Worm (Caenorhabditis elegans): Measurements from ENCODE around the gene nmr-2.

Gene nmr-2

DNA sequence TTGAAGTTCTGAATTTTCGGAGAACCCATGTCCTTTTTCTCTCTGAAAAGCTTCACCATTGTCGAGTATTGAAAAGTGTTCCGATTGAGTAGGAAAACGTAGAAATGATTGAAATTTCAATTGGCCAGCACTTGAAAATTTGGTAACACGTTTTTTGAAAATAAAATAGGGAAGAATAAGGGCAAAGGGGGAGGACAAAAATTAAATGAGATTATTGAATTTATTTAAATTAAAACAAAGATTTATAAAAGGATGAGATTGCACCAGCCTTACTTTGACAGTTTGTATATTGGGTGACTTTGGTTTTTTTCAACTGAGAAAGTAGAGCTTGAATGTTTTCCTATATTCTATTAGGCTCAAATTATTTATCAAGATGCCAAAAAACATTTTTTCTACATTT is 2.7 kb upstream of the nmr-2 start, which contains the start of gene obr-2:
Gene obr-2 (minus strand): TSS at position 101 of the 400 bp plus-strand sequence.
- TF ChIP-seq ZK337.2 (GFP tag; IDR thresholded peaks at IDR 0.05), result no peak
- TF ChIP-seq arid-1 (GFP tag; conservative IDR thresholded peaks at IDR 0.05), result no peak
- TF ChIP-seq mxl-2 (GFP tag; conservative IDR thresholded peaks at IDR 0.05), result no peak
- no peak for TF ChIP-seq spr-3 (GFP tag; optimal IDR thresholded peaks at IDR 0.05)
- no peak for TF ChIP-seq lin-38 (GFP tag; IDR thresholded peaks at IDR 0.05)
- TF ChIP-seq hlh-30 (tag; optimal IDR thresholded peaks at IDR 0.05; ENCODE audit: insufficient read depth), result no peak
- TF ChIP-seq F49E8.2 (tag; optimal IDR thresholded peaks at IDR 0.05; ENCODE audit: borderline replicate concordance), result no peak
- TF ChIP-seq daf-8 (GFP tag; IDR thresholded peaks at IDR 0.05), result no peak

DNA sequence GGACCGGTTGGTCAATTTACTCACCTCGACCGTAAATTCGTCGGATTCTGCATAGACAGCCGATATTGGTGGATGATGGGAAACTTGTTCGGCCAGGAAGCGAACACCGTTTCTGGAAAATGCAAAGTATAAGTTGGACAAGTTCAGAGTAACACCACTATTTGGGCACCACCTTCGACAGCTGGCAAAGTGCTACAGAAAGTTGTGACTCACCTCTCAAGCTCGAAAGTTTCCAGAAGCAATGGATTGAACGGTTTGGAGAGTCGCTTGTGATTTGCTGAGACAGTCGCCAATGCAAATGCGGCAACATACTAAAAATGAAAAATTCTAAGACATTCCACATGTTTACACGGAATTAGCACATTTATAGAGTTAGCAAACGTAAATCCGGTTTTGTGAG is 1.9 kb upstream of the nmr-2 start:
- no peak for TF ChIP-seq daf-16 (GFP tag; optimal IDR thresholded peaks at IDR 0.05)
- no peak for TF ChIP-seq daf-16 (tag; optimal IDR thresholded peaks at IDR 0.05)
- TF ChIP-seq lin-39 (tag; optimal IDR thresholded peaks at IDR 0.05), result no peak
- TF ChIP-seq aha-1 (tag), result peak; percentile 90

DNA sequence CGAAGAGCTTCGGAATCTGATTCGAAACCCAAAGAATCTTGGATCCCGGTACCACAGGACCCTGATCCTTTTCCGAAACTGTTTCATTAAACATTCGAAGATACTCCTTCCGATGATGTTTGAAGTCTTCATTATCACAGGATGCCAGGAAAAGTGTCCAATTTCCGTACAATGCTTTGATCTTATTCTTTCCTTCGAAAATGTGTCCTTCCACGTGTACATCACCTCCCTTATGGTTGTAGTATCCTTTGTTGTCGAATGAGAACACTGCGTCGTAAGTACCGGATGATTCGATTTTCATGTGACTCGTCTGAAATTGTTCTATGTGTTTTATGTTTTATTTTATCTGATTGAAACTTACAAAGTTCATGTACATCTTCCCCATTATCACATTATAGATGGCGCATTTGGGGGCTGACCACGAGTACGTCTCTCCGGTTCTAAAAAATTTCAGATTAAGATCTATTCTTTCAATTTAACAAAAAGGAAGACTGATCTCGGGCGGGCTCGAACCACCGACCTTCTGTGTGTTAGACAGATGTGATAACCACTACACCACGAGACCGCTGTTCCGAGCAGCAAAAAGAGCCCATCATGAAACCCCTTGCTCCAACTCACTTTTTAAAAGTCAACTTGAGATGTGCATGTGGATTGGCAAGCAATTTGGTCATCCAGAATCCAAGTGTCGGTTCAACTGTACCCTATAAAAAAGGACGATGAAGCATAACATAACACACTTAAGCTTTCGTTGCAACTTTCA is 1.3 kb upstream of the nmr-2 start:
- TF ChIP-seq fkh-10 (GFP tag; optimal IDR thresholded peaks at IDR 0.05), result no peak
- TF ChIP-seq mdt-29 (GFP tag; IDR thresholded peaks at IDR 0.05), result no peak; the same call in 1 of the 2 replicates
- no peak for TF ChIP-seq madf-9 (GFP tag; conservative IDR thresholded peaks at IDR 0.05)
- no peak for TF ChIP-seq nhr-25 (tag; optimal IDR thresholded peaks at IDR 0.05; ENCODE audit: borderline replicate concordance, insufficient read depth)
- no peak for TF ChIP-seq lin-13 (GFP tag; optimal IDR thresholded peaks at IDR 0.05)
- peak; percentile 40; the same call in 1 of the 2 replicates for TF ChIP-seq T26A8.4 (GFP tag; IDR thresholded peaks at IDR 0.05)
- no peak for TF ChIP-seq ces-1 (GFP tag; optimal IDR thresholded peaks at IDR 0.05)
- no peak for TF ChIP-seq set-16 (GFP tag; IDR thresholded peaks at IDR 0.05)
- no peak for TF ChIP-seq jun-1 (tag; optimal IDR thresholded peaks at IDR 0.05)
- TF ChIP-seq daf-16 (GFP tag; optimal IDR thresholded peaks at IDR 0.05), result no peak
- no peak for TF ChIP-seq daf-16 (tag; optimal IDR thresholded peaks at IDR 0.05)
- no peak for TF ChIP-seq F26F4.8 (GFP tag; conservative IDR thresholded peaks at IDR 0.05)
- no peak for TF ChIP-seq php-3 (GFP tag; IDR thresholded peaks at IDR 0.05)
- no peak for TF ChIP-seq madf-5 (GFP tag; IDR thresholded peaks at IDR 0.05)
- TF ChIP-seq dmd-6 (GFP tag; IDR thresholded peaks at IDR 0.05), result no peak; the same call in 1 of the 2 replicates
- no peak for TF ChIP-seq ZK337.2 (GFP tag; IDR thresholded peaks at IDR 0.05)
- no peak for TF ChIP-seq F10B5.3 (tag; optimal IDR thresholded peaks at IDR 0.05)
- peak; percentile 40 for TF ChIP-seq nhr-48 (tag; optimal IDR thresholded peaks at IDR 0.05)
- no peak for TF ChIP-seq ama-1 (optimal IDR thresholded peaks at IDR 0.05)
- 0 out of 2 replicates have a peak, but pooled peaks have one; percentile 15 for TF ChIP-seq lim-7 (GFP tag; IDR thresholded peaks at IDR 0.05)
- TF ChIP-seq unc-130 (GFP tag; optimal IDR thresholded peaks at IDR 0.05), result no peak
- no peak for TF ChIP-seq zip-11 (GFP tag; IDR thresholded peaks at IDR 0.05)
- TF ChIP-seq ceh-62 (tag; optimal IDR thresholded peaks at IDR 0.05), result no peak
- peak in 1 of 2 experiments; percentile 60 for TF ChIP-seq unc-62 (GFP tag; optimal IDR thresholded peaks at IDR 0.05 in 1 of 2)
- TF ChIP-seq unc-62 (tag; optimal IDR thresholded peaks at IDR 0.05), result no peak
- no peak for TF ChIP-seq unc-39 (tag; optimal IDR thresholded peaks at IDR 0.05)
- no peak for TF ChIP-seq zfp-2 (tag; optimal IDR thresholded peaks at IDR 0.05)
- TF ChIP-seq spr-1 (tag; optimal IDR thresholded peaks at IDR 0.05), result peak; percentile 21
- TF ChIP-seq mes-2 (tag; optimal IDR thresholded peaks at IDR 0.05; ENCODE audit: poor library complexity, severe bottlenecking), result peak; percentile 26
- TF ChIP-seq mdl-1 (tag; optimal IDR thresholded peaks at IDR 0.05), result no peak
- TF ChIP-seq tra-1 (GFP tag; IDR thresholded peaks at IDR 0.05), result no peak
- TF ChIP-seq Y105C5A.15 (GFP tag; IDR thresholded peaks at IDR 0.05), result no peak
- no peak for TF ChIP-seq dpl-1 (GFP tag; optimal IDR thresholded peaks at IDR 0.05)
- TF ChIP-seq skn-1 (tag; optimal IDR thresholded peaks at IDR 0.05), result no peak
- TF ChIP-seq nhr-102 (tag; optimal IDR thresholded peaks at IDR 0.05), result no peak
- 0 out of 2 replicates have a peak, but pooled peaks have one; percentile 43 for TF ChIP-seq snpc-1.2 (GFP tag; IDR thresholded peaks at IDR 0.05)
- TF ChIP-seq D1046.2 (GFP tag; IDR thresholded peaks at IDR 0.05), result no peak
- no peak for TF ChIP-seq ctbp-1 (GFP tag; IDR thresholded peaks at IDR 0.05)
